4 worm cellular contexts compared by ENCODE assay signal in genomic region chrV:4647857-4648256, ce11.
TF ChIP-seq lines count a peak whose summit lies in the region.

TSS of gene F41F3.3 (minus strand) at chrV:4648239.

TF ChIP-seq in whole organism, L2 larva, 48 proteins besides CTCF, POLR2A, EP300 and RAD21:
- TF ChIP-seq R02D3.7 (tag; optimal IDR thresholded peaks at IDR 0.05; lab: Kevin White, UChicago) (no peak), Y55F3AM.14 (GFP tag; optimal IDR thresholded peaks at IDR 0.05; lab: Kevin White, UChicago) (peak; percentile 80), lin-13 (GFP tag; optimal IDR thresholded peaks at IDR 0.05; lab: Kevin White, UChicago) (no peak), unc-62 (GFP tag; optimal IDR thresholded peaks at IDR 0.05; lab: Kevin White, UChicago) (no peak), ama-1 (optimal IDR thresholded peaks at IDR 0.05; lab: Kevin White, UChicago) (peak; percentile 74), F13H6.1 (tag; optimal IDR thresholded peaks at IDR 0.05; lab: Kevin White, UChicago) (peak; percentile 29)

TF ChIP-seq in whole organism, L4 larva, 104 proteins besides CTCF, POLR2A, EP300 and RAD21 (continues in another document):
- no peak for TF ChIP-seq rbr-2 (tag; optimal IDR thresholded peaks at IDR 0.05; lab: Kevin White, UChicago)
- no peak for TF ChIP-seq dmd-6 (GFP tag; IDR thresholded peaks at IDR 0.05; lab: Robert Waterston, UW)
- peak; percentile 62 for TF ChIP-seq aha-1 (tag; lab: Kevin White, UChicago)
- TF ChIP-seq php-3 (GFP tag; IDR thresholded peaks at IDR 0.05; lab: Robert Waterston, UW): 0 out of 2 replicates have a peak, but pooled peaks have one; percentile 48
- TF ChIP-seq snpc-1.2 (GFP tag; IDR thresholded peaks at IDR 0.05; lab: Robert Waterston, UW): peak; percentile 51; the same call in 1 of the 2 replicates
- no peak for TF ChIP-seq madf-9 (GFP tag; conservative IDR thresholded peaks at IDR 0.05; lab: Robert Waterston, UW)
- TF ChIP-seq nhr-102 (tag; optimal IDR thresholded peaks at IDR 0.05; lab: Kevin White, UChicago): peak; percentile 29
- no peak for TF ChIP-seq nhr-42 (GFP tag; IDR thresholded peaks at IDR 0.05; lab: Robert Waterston, UW)
- no peak for TF ChIP-seq hlh-11 (tag; optimal IDR thresholded peaks at IDR 0.05; lab: Kevin White, UChicago)
- TF ChIP-seq daf-8 (GFP tag; IDR thresholded peaks at IDR 0.05; lab: Robert Waterston, UW): no peak
- no peak for TF ChIP-seq T20F7.1 (GFP tag; optimal IDR thresholded peaks at IDR 0.05; lab: Kevin White, UChicago)
- peak; percentile 30 for TF ChIP-seq mes-2 (tag; optimal IDR thresholded peaks at IDR 0.05; lab: Kevin White, UChicago; ENCODE audit: poor library complexity, severe bottlenecking)
- no peak for TF ChIP-seq dpl-1 (GFP tag; optimal IDR thresholded peaks at IDR 0.05; lab: Kevin White, UChicago)
- TF ChIP-seq attf-4 (tag; optimal IDR thresholded peaks at IDR 0.05; lab: Kevin White, UChicago): no peak
- no peak for TF ChIP-seq nhr-6 (tag; optimal IDR thresholded peaks at IDR 0.05; lab: Kevin White, UChicago)
- no peak for TF ChIP-seq ceh-20 (GFP tag; IDR thresholded peaks at IDR 0.05; lab: Robert Waterston, UW)
- TF ChIP-seq zag-1 (tag; optimal IDR thresholded peaks at IDR 0.05; lab: Kevin White, UChicago): no peak
- TF ChIP-seq spr-3 (GFP tag; optimal IDR thresholded peaks at IDR 0.05; lab: Kevin White, UChicago): peak; percentile 10
- TF ChIP-seq set-16 (GFP tag; IDR thresholded peaks at IDR 0.05; lab: Robert Waterston, UW): peak; percentile 99
- no peak for TF ChIP-seq arid-1 (GFP tag; conservative IDR thresholded peaks at IDR 0.05; lab: Robert Waterston, UW)
- TF ChIP-seq zfp-3 (GFP tag; conservative IDR thresholded peaks at IDR 0.05; lab: Robert Waterston, UW): no peak
- no peak for TF ChIP-seq mdl-1 (tag; optimal IDR thresholded peaks at IDR 0.05; lab: Kevin White, UChicago)
- no peak for TF ChIP-seq F49E8.2 (tag; optimal IDR thresholded peaks at IDR 0.05; lab: Kevin White, UChicago; ENCODE audit: borderline replicate concordance)
- TF ChIP-seq ctbp-1 (GFP tag; IDR thresholded peaks at IDR 0.05; lab: Robert Waterston, UW): no peak
- no peak for TF ChIP-seq zfp-2 (tag; optimal IDR thresholded peaks at IDR 0.05; lab: Kevin White, UChicago)
- TF ChIP-seq unc-62 (GFP tag; optimal IDR thresholded peaks at IDR 0.05 in 1 of 2; lab: Kevin White, UChicago): no peak
- no peak for TF ChIP-seq unc-62 (tag; optimal IDR thresholded peaks at IDR 0.05; lab: Kevin White, UChicago)
- peak in 1 of 2 experiments; percentile 14 for TF ChIP-seq hif-1 (tag; optimal IDR thresholded peaks at IDR 0.05; lab: Kevin White, UChicago)
- TF ChIP-seq lin-15B (tag; optimal IDR thresholded peaks at IDR 0.05; lab: Kevin White, UChicago): no peak

TF ChIP-seq in whole organism, late embryonic, 69 proteins besides CTCF, POLR2A, EP300 and RAD21 (continues in another document):
- TF ChIP-seq eyg-1 (tag; optimal IDR thresholded peaks at IDR 0.05; lab: Kevin White, UChicago) (no peak), fkh-6 (tag; optimal IDR thresholded peaks at IDR 0.05; lab: Kevin White, UChicago) (no peak), C08G9.2 (tag; optimal IDR thresholded peaks at IDR 0.05; lab: Kevin White, UChicago) (no peak), tbx-7 (tag; optimal IDR thresholded peaks at IDR 0.05; lab: Kevin White, UChicago) (no peak), syd-9 (tag; optimal IDR thresholded peaks at IDR 0.05; lab: Kevin White, UChicago) (no peak), fax-1 (tag; optimal IDR thresholded peaks at IDR 0.05; lab: Kevin White, UChicago) (no peak), ceh-14 (tag; optimal IDR thresholded peaks at IDR 0.05; lab: Kevin White, UChicago) (peak; percentile 29), Y22D7AL.16 (tag; optimal IDR thresholded peaks at IDR 0.05; lab: Kevin White, UChicago) (no peak), npax-4 (tag; optimal IDR thresholded peaks at IDR 0.05; lab: Kevin White, UChicago) (no peak), pat-9 (tag; optimal IDR thresholded peaks at IDR 0.05; lab: Kevin White, UChicago) (no peak), odd-2 (tag; optimal IDR thresholded peaks at IDR 0.05; lab: Kevin White, UChicago) (no peak), che-1 (tag; optimal IDR thresholded peaks at IDR 0.05; lab: Kevin White, UChicago) (no peak), T23F11.4 (GFP tag; optimal IDR thresholded peaks at IDR 0.05; lab: Kevin White, UChicago) (peak; percentile 93), ttx-3 (tag; optimal IDR thresholded peaks at IDR 0.05; lab: Kevin White, UChicago) (no peak), mec-3 (tag; optimal IDR thresholded peaks at IDR 0.05; lab: Kevin White, UChicago; ENCODE audit: borderline replicate concordance) (peak; percentile 67), ets-4 (tag; optimal IDR thresholded peaks at IDR 0.05; lab: Kevin White, UChicago) (no peak), K09A11.1 (tag; optimal IDR thresholded peaks at IDR 0.05; lab: Kevin White, UChicago; ENCODE audit: insufficient read depth) (no peak), pag-3 (tag; optimal IDR thresholded peaks at IDR 0.05; lab: Kevin White, UChicago; ENCODE audit: borderline replicate concordance) (no peak), ceh-22 (tag; optimal IDR thresholded peaks at IDR 0.05; lab: Kevin White, UChicago) (no peak), nhr-232 (tag; optimal IDR thresholded peaks at IDR 0.05; lab: Kevin White, UChicago) (no peak), ceh-9 (tag; optimal IDR thresholded peaks at IDR 0.05; lab: Kevin White, UChicago) (no peak), ceh-2 (tag; optimal IDR thresholded peaks at IDR 0.05; lab: Kevin White, UChicago) (peak; percentile 24), unc-55 (GFP tag; optimal IDR thresholded peaks at IDR 0.05; lab: Kevin White, UChicago) (no peak), unc-86 (tag; optimal IDR thresholded peaks at IDR 0.05; lab: Kevin White, UChicago) (no peak), pax-1 (tag; optimal IDR thresholded peaks at IDR 0.05; lab: Kevin White, UChicago) (no peak), elt-2 (tag; optimal IDR thresholded peaks at IDR 0.05; lab: Kevin White, UChicago) (no peak), pha-4 (tag; optimal IDR thresholded peaks at IDR 0.05; lab: Kevin White, UChicago) (no peak), gmeb-2 (tag; optimal IDR thresholded peaks at IDR 0.05; lab: Kevin White, UChicago) (peak; percentile 24), nfya-1 (tag; optimal IDR thresholded peaks at IDR 0.05; lab: Kevin White, UChicago) (no peak), unc-3 (GFP tag; conservative IDR thresholded peaks at IDR 0.05; lab: Robert Waterston, UW) (no peak), unc-3 (tag; optimal IDR thresholded peaks at IDR 0.05; lab: Kevin White, UChicago) (no peak), K02D7.2 (tag; optimal IDR thresholded peaks at IDR 0.05; lab: Kevin White, UChicago) (peak; percentile 15)

TF ChIP-seq in whole organism, mixed stage, embryonic, 35 proteins besides CTCF, POLR2A, EP300 and RAD21:
- TF ChIP-seq sem-2 (GFP tag; optimal IDR thresholded peaks at IDR 0.05; lab: Kevin White, UChicago) (peak; percentile 14), M03D4.4 (tag; optimal IDR thresholded peaks at IDR 0.05; lab: Kevin White, UChicago) (peak; percentile 34), ham-2 (GFP tag; optimal IDR thresholded peaks at IDR 0.05; lab: Kevin White, UChicago) (no peak), sptf-1 (tag; optimal IDR thresholded peaks at IDR 0.05; lab: Kevin White, UChicago) (peak; percentile 64), bed-3 (GFP tag; optimal IDR thresholded peaks at IDR 0.05; lab: Kevin White, UChicago) (peak; percentile 57), zip-8 (tag; optimal IDR thresholded peaks at IDR 0.05; lab: Kevin White, UChicago) (no peak), lin-32 (GFP tag; optimal IDR thresholded peaks at IDR 0.05; lab: Kevin White, UChicago) (peak; percentile 23), drap-1 (GFP tag; optimal IDR thresholded peaks at IDR 0.05; lab: Kevin White, UChicago) (peak; percentile 15), unc-39 (tag; optimal IDR thresholded peaks at IDR 0.05; lab: Kevin White, UChicago) (no peak), nhr-237 (tag; optimal IDR thresholded peaks at IDR 0.05; lab: Kevin White, UChicago) (no peak), mls-2 (tag; optimal IDR thresholded peaks at IDR 0.05; lab: Kevin White, UChicago) (peak; percentile 68), elt-1 (tag; optimal IDR thresholded peaks at IDR 0.05; lab: Kevin White, UChicago; ENCODE audit: borderline replicate concordance, insufficient read depth) (no peak), unc-120 (tag; optimal IDR thresholded peaks at IDR 0.05; lab: Kevin White, UChicago; ENCODE audit: poor library complexity, severe bottlenecking) (peak; percentile 18)
